Worm (Caenorhabditis elegans): ENCODE measurements around the gene Y38E10A.24.

Gene Y38E10A.24

DNA sequence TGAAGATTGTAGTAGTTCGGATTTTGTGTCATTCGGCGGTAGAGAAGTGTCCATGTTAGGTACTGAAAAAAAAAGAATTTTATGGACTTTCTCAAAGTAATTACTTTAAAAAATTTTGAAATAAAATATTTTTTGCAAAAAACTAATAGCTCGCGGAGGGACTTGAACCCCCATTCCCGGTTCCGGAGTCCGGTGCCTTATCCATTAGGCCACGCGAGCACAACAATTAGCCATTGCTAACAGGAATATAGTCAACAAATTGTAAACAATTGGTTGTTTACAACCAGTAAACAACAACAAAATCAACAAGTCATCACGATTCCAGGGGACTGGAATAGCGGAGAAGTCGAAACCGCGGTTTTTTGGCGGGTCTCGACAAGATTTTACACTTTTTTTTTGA is 49.8 kb downstream of the Y38E10A.24 start:
- no peak for TF ChIP-seq klf-2 (GFP tag; conservative IDR thresholded peaks at IDR 0.05)
- no peak for TF ChIP-seq T22C8.4 (GFP tag; IDR thresholded peaks at IDR 0.05)
- TF ChIP-seq flt-1 (GFP tag; IDR thresholded peaks at IDR 0.05) = no peak
- no peak for TF ChIP-seq ztf-29 (GFP tag; IDR thresholded peaks at IDR 0.05)
- no peak for TF ChIP-seq med-1 (GFP tag; optimal IDR thresholded peaks at IDR 0.05; ENCODE audit: insufficient read depth)
- TF ChIP-seq ref-1 (GFP tag; conservative IDR thresholded peaks at IDR 0.05) = no peak
- no peak for TF ChIP-seq cog-1 (tag; optimal IDR thresholded peaks at IDR 0.05)
- no peak for TF ChIP-seq tab-1 (GFP tag; IDR thresholded peaks at IDR 0.05)
- no peak for TF ChIP-seq ztf-23 (GFP tag; IDR thresholded peaks at IDR 0.05)

Measured in whole organism, midembryonic.